Worm (Caenorhabditis elegans) whole organism, midembryonic: Measurements from ENCODE around the gene C17H12.12.

Experiments
- T22C8.4 ChIP-seq: fragments of 200-800 bp; sonication (Bioruptor generic); IDR thresholded peaks from 2 replicates; pipeline ENCODE4 v1.3.6; 2022; ENCODE audit warnings: missing genetic modification characterization, missing compliant biosample characterization
- cog-1 ChIP-seq: sonication (generic microtip); optimal IDR thresholded peaks from 2 replicates; lab custom pipeline; 2016; ENCODE audit warnings: missing genetic modification characterization, missing compliant biosample characterization
- flt-1 ChIP-seq: fragments of 200-800 bp; sonication (Bioruptor generic); IDR thresholded peaks from 2 replicates; pipeline ENCODE4 v1.3.6; 2022; ENCODE audit warnings: missing genetic modification characterization, missing compliant biosample characterization
- klf-2 ChIP-seq: fragments of 200-800 bp; sonication (Bioruptor generic); conservative IDR thresholded peaks from 2 replicates; pipeline ENCODE4 v1.3.6; 2022; ENCODE audit warnings: missing genetic modification reagents, missing genetic modification characterization, missing compliant biosample characterization
- med-1 ChIP-seq: sonication (generic microtip); optimal IDR thresholded peaks from 2 replicates; lab custom pipeline; 2017; ENCODE audit warnings: missing genetic modification characterization, mild to moderate bottlenecking, missing compliant biosample characterization, antibody characterized with exemption, missing genetic modification reagents; ENCODE audit not compliant: insufficient read depth
- ref-1 ChIP-seq: fragments of 200-800 bp; sonication (Bioruptor generic); conservative IDR thresholded peaks from 2 replicates; pipeline ENCODE4 v1.3.6; 2022; ENCODE audit warnings: missing genetic modification reagents, missing genetic modification characterization, missing compliant biosample characterization
- tab-1 ChIP-seq: fragments of 200-800 bp; sonication (Bioruptor generic); IDR thresholded peaks from 2 replicates; pipeline ENCODE4 v1.3.6; 2022; ENCODE audit warnings: missing genetic modification characterization, missing compliant biosample characterization
- ztf-23 ChIP-seq: fragments of 200-800 bp; sonication (Bioruptor generic); IDR thresholded peaks from 2 replicates; pipeline ENCODE4 v1.3.6; 2022; ENCODE audit warnings: missing genetic modification reagents, missing genetic modification characterization, missing compliant biosample characterization
- ztf-29 ChIP-seq: fragments of 200-800 bp; sonication (Bioruptor generic); IDR thresholded peaks from 2 replicates; pipeline ENCODE4 v1.3.6; 2022; ENCODE audit warnings: missing genetic modification reagents, missing genetic modification characterization, missing compliant biosample characterization

C17H12.12 gene

DNA sequence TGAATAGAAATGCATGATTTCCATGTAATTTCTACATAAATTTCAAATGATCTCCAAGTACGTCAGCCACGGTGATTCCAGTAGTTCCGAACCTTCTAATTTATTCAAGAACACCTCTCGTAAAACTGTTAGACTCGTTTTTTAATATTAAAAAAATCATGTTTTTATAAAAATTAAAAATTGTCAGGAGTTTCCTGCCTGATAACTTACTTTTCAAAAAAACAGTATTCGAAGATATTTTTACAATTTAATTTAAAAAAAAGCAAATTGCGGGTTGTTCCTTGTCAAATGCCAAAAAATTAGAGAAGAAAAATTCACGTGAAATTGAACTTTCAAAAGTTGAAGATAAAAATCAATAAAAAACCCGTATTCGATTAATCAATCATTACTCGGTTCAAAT, at the start of gene C17H12.12, which contains the start of gene C17H12.3:
Gene C17H12.12 (plus strand): TSS at position 396 of the 400 bp plus-strand sequence.
Gene C17H12.3 (minus strand): TSS at position 101 of the 400 bp plus-strand sequence.
- TF ChIP-seq ztf-23 (GFP tag; lab: Robert Waterston, UW) (no peak), med-1 (no peak), ref-1 (no peak), cog-1 (no peak), tab-1 (GFP tag; lab: Robert Waterston, UW) (no peak), flt-1 (GFP tag; lab: Robert Waterston, UW) (no peak), T22C8.4 (GFP tag; lab: Robert Waterston, UW) (no peak), ztf-29 (GFP tag; lab: Robert Waterston, UW) (no peak), klf-2 (GFP tag; lab: Robert Waterston, UW) (no peak)

DNA sequence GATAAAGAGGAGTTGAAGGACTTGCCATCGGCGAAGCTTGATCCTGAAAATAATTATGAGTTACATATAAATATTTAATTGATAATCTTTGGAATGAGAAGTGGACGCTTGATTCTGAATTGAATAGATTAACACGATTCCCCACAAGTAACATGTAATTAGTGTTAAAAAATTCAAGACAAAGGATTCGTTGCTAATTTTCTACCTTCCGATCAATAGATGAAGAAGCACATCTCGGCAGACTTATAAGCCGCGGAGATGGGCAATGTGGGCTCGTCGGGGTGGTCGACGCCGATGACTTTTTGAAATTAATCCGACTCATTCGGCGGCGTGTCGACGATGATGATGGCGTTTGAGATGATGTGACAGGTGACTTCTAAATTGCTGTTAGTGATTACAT, 48.6 kb upstream of the C17H12.12 start:
- TF ChIP-seq T22C8.4 (GFP tag; lab: Robert Waterston, UW) = no peak
- no peak for TF ChIP-seq tab-1 (GFP tag; lab: Robert Waterston, UW)
- no peak for TF ChIP-seq klf-2 (GFP tag; lab: Robert Waterston, UW)
- no peak for TF ChIP-seq ztf-23 (GFP tag; lab: Robert Waterston, UW)
- no peak for TF ChIP-seq ref-1
- TF ChIP-seq ztf-29 (GFP tag; lab: Robert Waterston, UW) = no peak
- TF ChIP-seq flt-1 (GFP tag; lab: Robert Waterston, UW) = no peak
- no peak for TF ChIP-seq med-1
- no peak for TF ChIP-seq cog-1

DNA sequence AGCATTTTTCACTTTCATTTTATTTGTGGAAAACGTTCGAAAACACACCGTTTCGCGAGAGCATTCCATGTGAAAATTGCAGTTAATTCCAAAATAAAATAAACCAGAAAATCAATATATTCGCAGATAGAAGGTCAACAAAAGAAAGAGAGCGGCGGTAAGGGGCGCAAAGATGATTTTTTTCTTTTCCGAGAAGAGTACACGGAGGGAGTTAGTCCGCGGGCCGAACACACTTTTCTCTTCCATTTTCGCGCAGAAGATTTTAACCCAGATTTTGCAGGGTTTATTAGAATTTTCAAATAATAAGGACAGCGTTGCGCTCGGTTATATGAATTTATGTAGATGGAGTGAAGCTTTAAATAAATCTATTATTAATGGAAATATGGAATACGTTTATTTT, 48.1 kb upstream of the C17H12.12 start:
- TF ChIP-seq flt-1 (GFP tag; lab: Robert Waterston, UW) (0 out of 2 replicates have a peak, but pooled peaks have one; percentile 13), cog-1 (peak; percentile 13), med-1 (no peak), tab-1 (GFP tag; lab: Robert Waterston, UW) (no peak)

DNA sequence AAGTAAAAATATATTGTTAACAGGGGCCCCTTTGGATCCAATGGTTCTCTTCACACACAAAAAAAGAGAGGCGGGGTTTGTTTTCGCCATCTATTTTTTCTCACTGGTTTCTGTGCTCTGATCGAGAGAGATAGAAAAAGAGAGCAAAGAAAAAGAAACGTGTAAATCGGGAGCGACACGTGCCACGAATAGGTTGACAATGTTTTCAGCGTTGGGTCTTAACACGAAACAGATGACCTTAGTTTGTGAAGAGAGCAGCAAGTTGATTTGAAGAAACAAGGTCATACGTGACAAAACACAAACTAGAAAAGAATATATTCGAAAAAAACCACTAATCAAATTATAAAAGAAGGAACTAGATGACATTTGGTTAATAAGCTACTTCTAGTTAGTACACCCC, 47.2 kb upstream of the C17H12.12 start, which contains the start of gene lin-45:
Gene lin-45 (minus strand): TSS at position 82 of the 400 bp plus-strand sequence.
- TF ChIP-seq T22C8.4 (GFP tag; lab: Robert Waterston, UW) = no peak

DNA sequence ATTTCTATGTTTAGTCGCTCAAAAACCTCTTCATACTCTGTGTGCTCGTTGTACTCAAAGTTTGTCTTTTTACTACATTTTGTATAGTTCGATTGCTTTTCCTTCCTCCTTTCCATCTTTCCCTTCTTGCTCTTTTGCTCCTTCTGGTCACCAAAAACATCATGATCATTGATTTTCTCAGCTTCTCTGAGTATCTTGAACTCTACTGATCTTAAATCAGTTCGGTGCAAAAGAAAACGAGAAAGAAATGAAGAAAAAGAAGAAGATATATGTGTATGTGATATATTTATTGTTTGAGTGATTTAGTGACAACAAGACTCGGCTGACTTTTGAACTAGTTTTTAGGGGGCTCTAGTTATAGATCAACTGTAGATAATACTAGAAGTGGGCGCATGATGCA, 45.6 kb upstream of the C17H12.12 start:
- TF ChIP-seq tab-1 (GFP tag; lab: Robert Waterston, UW) = no peak
- no peak for TF ChIP-seq flt-1 (GFP tag; lab: Robert Waterston, UW)
- TF ChIP-seq T22C8.4 (GFP tag; lab: Robert Waterston, UW) = no peak
- TF ChIP-seq ztf-29 (GFP tag; lab: Robert Waterston, UW) = no peak

DNA sequence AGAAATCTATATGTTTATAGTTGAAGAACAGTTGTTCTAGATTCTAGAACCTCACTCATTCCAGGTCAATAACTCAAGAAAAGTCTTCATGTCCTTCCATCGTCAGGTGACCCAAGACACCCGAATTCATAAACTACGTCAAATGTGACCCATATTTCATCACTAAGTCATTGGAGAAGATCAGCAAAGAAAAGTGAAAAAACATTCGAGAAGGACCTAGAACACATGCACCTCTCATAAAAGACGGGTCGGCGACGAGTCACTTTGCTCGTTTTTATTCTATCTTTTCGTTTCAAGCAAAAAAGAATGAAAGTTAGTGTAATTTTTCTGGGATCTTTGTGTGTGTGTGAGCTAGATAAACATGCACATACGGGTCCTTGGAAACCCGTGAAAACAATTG, 44.5 kb upstream of the C17H12.12 start:
- TF ChIP-seq ztf-23 (GFP tag; lab: Robert Waterston, UW) (no peak), tab-1 (GFP tag; lab: Robert Waterston, UW) (no peak), med-1 (no peak), flt-1 (GFP tag; lab: Robert Waterston, UW) (no peak), ref-1 (no peak), T22C8.4 (GFP tag; lab: Robert Waterston, UW) (no peak), ztf-29 (GFP tag; lab: Robert Waterston, UW) (no peak), cog-1 (no peak), klf-2 (GFP tag; lab: Robert Waterston, UW) (no peak)

DNA sequence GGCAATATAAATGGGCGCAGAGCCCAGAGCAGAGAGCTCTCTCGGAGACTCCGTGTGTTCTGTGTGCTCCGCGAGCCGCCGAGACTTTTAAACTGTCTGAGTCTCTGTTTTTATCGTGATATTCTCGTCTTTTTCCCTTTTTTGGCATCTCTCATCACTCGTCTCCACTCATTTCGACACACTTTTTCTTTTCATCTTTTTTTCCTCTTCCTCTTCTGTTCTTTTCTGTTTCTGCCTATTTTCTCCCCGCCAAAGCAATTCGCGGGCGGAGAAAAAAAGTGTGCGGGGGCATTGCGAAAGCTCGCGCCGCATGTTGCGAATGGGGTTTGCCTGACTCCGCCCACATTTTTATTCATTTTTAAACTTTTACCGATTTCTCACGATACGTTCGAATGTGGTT, 39.4 kb upstream of the C17H12.12 start:
- peak; percentile 93 for TF ChIP-seq ztf-23 (GFP tag; lab: Robert Waterston, UW)
- peak; percentile 68 for TF ChIP-seq T22C8.4 (GFP tag; lab: Robert Waterston, UW)
- TF ChIP-seq tab-1 (GFP tag; lab: Robert Waterston, UW) = no peak; the same call in 1 of the 2 replicates
- TF ChIP-seq med-1 = peak; percentile 79
- TF ChIP-seq flt-1 (GFP tag; lab: Robert Waterston, UW) = peak; percentile 92
- TF ChIP-seq ref-1 = peak; percentile 58
- peak; percentile 89 for TF ChIP-seq ztf-29 (GFP tag; lab: Robert Waterston, UW)
- TF ChIP-seq klf-2 (GFP tag; lab: Robert Waterston, UW) = peak; percentile 75; the same call in 1 of the 2 replicates
- TF ChIP-seq cog-1 = peak; percentile 81

DNA sequence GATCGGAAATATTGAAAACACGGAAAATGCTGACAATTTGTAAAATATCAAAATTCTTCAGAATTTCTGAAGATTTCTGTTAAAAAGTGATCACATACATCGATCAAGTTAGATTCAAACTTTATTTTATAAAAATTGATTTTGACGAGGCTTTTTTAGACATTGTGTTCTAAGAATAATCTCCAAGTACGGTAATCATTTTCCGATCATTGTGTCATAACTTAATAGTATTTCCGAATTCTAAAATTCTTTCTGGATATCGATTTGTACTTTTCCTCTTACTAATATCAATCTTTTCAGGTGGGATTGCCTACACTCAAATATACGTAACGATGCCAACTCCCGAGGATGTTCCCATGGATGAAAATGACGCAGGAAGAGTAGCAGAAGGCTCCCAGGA, 38.7 kb upstream of the C17H12.12 start, which contains the start of gene usp-4:
Gene usp-4 (plus strand): TSS at position 301 of the 400 bp plus-strand sequence.
- TF ChIP-seq T22C8.4 (GFP tag; lab: Robert Waterston, UW) (no peak), med-1 (no peak), ref-1 (no peak), klf-2 (GFP tag; lab: Robert Waterston, UW) (no peak), ztf-23 (GFP tag; lab: Robert Waterston, UW) (no peak), ztf-29 (GFP tag; lab: Robert Waterston, UW) (no peak), tab-1 (GFP tag; lab: Robert Waterston, UW) (no peak), cog-1 (no peak), flt-1 (GFP tag; lab: Robert Waterston, UW) (no peak)

DNA sequence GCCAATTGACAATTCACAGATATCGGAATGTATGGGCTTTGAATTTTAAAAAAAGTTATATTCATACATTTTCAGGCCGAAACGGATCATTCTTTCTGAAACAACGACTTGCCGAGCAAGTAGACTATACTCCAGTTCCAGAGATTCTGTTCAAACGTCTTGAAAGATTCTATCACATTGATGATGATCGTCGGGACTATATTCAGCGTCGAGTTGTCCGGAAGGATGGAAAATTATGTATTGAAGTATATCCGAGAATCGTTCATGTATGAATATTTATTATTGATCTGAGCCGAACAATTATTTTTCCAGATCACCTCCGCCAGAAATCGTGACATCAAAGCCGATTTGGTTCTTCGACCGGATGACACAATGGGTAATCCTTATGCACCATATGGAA, 38.1 kb upstream of the C17H12.12 start:
- no peak for TF ChIP-seq ztf-23 (GFP tag; lab: Robert Waterston, UW)

DNA sequence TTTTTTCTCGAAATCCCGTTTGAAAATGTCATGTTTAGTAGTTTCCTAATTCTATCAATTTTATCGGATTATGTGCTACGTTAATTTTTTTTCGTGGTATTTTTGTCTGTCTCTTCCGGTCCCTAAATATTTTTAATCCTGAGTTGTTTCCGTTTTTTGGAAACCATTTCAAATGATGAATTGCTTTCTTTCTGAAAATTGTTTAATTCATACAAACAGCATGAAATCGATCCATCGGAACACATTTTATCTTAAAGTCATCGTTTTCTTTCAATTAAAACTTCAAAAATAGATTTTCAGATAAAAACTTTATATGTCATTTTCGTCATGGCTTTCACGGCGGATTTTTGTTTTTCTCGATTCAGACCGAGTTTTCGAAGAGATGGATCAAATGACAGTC, 33.3 kb upstream of the C17H12.12 start, which contains the start of gene spd-3:
Gene spd-3 (plus strand): TSS at position 301 of the 400 bp plus-strand sequence.
- TF ChIP-seq tab-1 (GFP tag; lab: Robert Waterston, UW) = no peak
- TF ChIP-seq med-1 = no peak
- no peak for TF ChIP-seq ztf-23 (GFP tag; lab: Robert Waterston, UW)
- no peak for TF ChIP-seq ztf-29 (GFP tag; lab: Robert Waterston, UW)
- no peak for TF ChIP-seq klf-2 (GFP tag; lab: Robert Waterston, UW)
- TF ChIP-seq flt-1 (GFP tag; lab: Robert Waterston, UW) = no peak
- no peak for TF ChIP-seq T22C8.4 (GFP tag; lab: Robert Waterston, UW)
- no peak for TF ChIP-seq ref-1
- no peak for TF ChIP-seq cog-1

DNA sequence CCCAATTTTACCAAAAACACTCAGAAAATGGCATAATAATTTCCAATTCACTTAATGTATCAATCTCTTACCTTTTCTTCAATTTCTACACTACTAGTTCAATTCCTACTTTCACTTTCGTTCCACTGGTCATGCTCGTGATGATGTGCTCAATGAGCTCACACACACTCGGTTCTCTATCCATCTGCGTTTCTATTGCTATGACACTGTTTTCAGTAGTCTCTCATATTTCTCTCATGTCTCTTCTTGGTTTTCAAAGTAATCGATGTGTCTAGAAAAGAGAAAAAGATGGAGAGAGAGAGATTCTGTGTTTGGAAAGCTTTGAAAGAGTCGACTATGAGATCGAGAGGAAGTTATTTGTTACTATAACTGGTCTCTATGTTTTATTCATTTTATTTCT, 28.5 kb upstream of the C17H12.12 start:
- no peak for TF ChIP-seq ztf-29 (GFP tag; lab: Robert Waterston, UW)
- TF ChIP-seq cog-1 = no peak
- TF ChIP-seq ref-1 = no peak
- no peak for TF ChIP-seq T22C8.4 (GFP tag; lab: Robert Waterston, UW)
- TF ChIP-seq med-1 = no peak
- TF ChIP-seq tab-1 (GFP tag; lab: Robert Waterston, UW) = no peak
- TF ChIP-seq ztf-23 (GFP tag; lab: Robert Waterston, UW) = no peak
- TF ChIP-seq klf-2 (GFP tag; lab: Robert Waterston, UW) = no peak
- TF ChIP-seq flt-1 (GFP tag; lab: Robert Waterston, UW) = no peak
